Fruit fly (Drosophila melanogaster) whole organism, pupa: ENCODE data around the gene CG9986.

Experiments used
- CG10348 ChIP-seq: fragments of 200-800 bp; sonication (Bioruptor generic); IDR thresholded peaks from 2 replicates; pipeline ENCODE4 v1.3.6; 2022; ENCODE audit warnings: missing biosample characterization, missing genetic modification characterization
- CG12605 ChIP-seq: fragments of 200-800 bp; sonication (Bioruptor generic); IDR thresholded peaks from 2 replicates; pipeline ENCODE4 v1.3.6; 2022; ENCODE audit warnings: missing biosample characterization, missing genetic modification characterization
- CG13204 ChIP-seq: fragments of 200-800 bp; sonication (Bioruptor generic); optimal IDR thresholded peaks from 2 replicates; lab custom pipeline; 2018; ENCODE audit warnings: missing biosample characterization, mild to moderate bottlenecking, missing genetic modification characterization, moderate library complexity
- CG14655 ChIP-seq: fragments of 200-800 bp; sonication (Bioruptor generic); optimal IDR thresholded peaks from 3 replicates; lab custom pipeline; 2017; ENCODE audit warnings: mild to moderate bottlenecking, missing biosample characterization, missing genetic modification reagents, missing genetic modification characterization
- CG15710 ChIP-seq: fragments of 200-800 bp; sonication (Bioruptor generic); optimal IDR thresholded peaks from 2 replicates; lab custom pipeline; 2018; ENCODE audit warnings: missing biosample characterization, mild to moderate bottlenecking, missing genetic modification characterization, moderate library complexity
- CG17806 ChIP-seq: fragments of 200-800 bp; sonication (Bioruptor generic); optimal IDR thresholded peaks from 2 replicates; lab custom pipeline; 2018; ENCODE audit warnings: missing biosample characterization, mild to moderate bottlenecking, missing genetic modification characterization, moderate library complexity
- CG32121 ChIP-seq: fragments of 200-800 bp; sonication (Bioruptor generic); IDR thresholded peaks from 2 replicates; pipeline ENCODE4 v1.3.6; 2022; ENCODE audit warnings: missing biosample characterization, missing genetic modification characterization
- CG34367 ChIP-seq: fragments of 200-800 bp; sonication (Bioruptor generic); optimal IDR thresholded peaks from 2 replicates; lab custom pipeline; 2018; ENCODE audit warnings: missing biosample characterization, mild to moderate bottlenecking, missing genetic modification characterization
- CG4496 ChIP-seq: fragments of 200-800 bp; sonication (Bioruptor generic); IDR thresholded peaks from 3 replicates; pipeline ENCODE4 v1.3.6; 2022; ENCODE audit warnings: missing biosample characterization, missing genetic modification characterization
- CG8159 ChIP-seq: fragments of 200-800 bp; sonication (Bioruptor generic); optimal IDR thresholded peaks from 3 replicates; lab custom pipeline; 2018; ENCODE audit warnings: missing biosample characterization, mild to moderate bottlenecking, missing genetic modification characterization, moderate library complexity
- CG8301 ChIP-seq: fragments of 200-800 bp; sonication (Bioruptor generic); optimal IDR thresholded peaks from 2 replicates; lab custom pipeline; 2018; ENCODE audit warnings: missing biosample characterization, mild to moderate bottlenecking, missing genetic modification characterization
- CG9948 ChIP-seq: fragments of 200-800 bp; sonication (Bioruptor generic); optimal IDR thresholded peaks from 2 replicates; lab custom pipeline; 2018; ENCODE audit warnings: missing biosample characterization, mild to moderate bottlenecking, missing genetic modification characterization, moderate library complexity
- D1 ChIP-seq: fragments of 200-800 bp; sonication (Bioruptor generic); optimal IDR thresholded peaks from 2 replicates; lab custom pipeline; 2018; ENCODE audit warnings: missing biosample characterization, mild to moderate bottlenecking, missing genetic modification characterization, moderate library complexity
- EcR ChIP-seq: fragments of 200-800 bp; sonication (Bioruptor generic); optimal IDR thresholded peaks from 3 replicates; lab custom pipeline; 2019; ENCODE audit warnings: missing biosample characterization, missing genetic modification characterization, mild to moderate bottlenecking, moderate library complexity, missing genetic modification reagents
- Ets98B ChIP-seq: fragments of 200-800 bp; sonication (Bioruptor generic); IDR thresholded peaks from 2 replicates; pipeline ENCODE4 v1.3.6; 2022; ENCODE audit warnings: missing biosample characterization, missing genetic modification characterization
- Pif1A ChIP-seq: fragments of 200-800 bp; sonication (Bioruptor generic); optimal IDR thresholded peaks from 3 replicates; lab custom pipeline; 2016; ENCODE audit warnings: missing biosample characterization, missing genetic modification characterization
- Pif1B ChIP-seq: fragments of 200-800 bp; sonication (Bioruptor generic); optimal IDR thresholded peaks from 3 replicates; lab custom pipeline; 2016; ENCODE audit warnings: missing biosample characterization, missing genetic modification characterization
- Snoo ChIP-seq: fragments of 200-800 bp; sonication (Bioruptor generic); optimal IDR thresholded peaks from 3 replicates; lab custom pipeline; 2017; ENCODE audit warnings: missing biosample characterization, mild to moderate bottlenecking, missing genetic modification characterization, inconsistent platforms
- fd96Ca ChIP-seq: fragments of 200-800 bp; sonication (Bioruptor generic); IDR thresholded peaks from 3 replicates; pipeline ENCODE4 v1.3.6; 2022; ENCODE audit warnings: missing biosample characterization, missing genetic modification characterization
- gl ChIP-seq: fragments of 200-800 bp; sonication (Bioruptor generic); optimal IDR thresholded peaks from 2 replicates; lab custom pipeline; 2018; ENCODE audit warnings: missing biosample characterization, mild to moderate bottlenecking, missing genetic modification characterization
- rn ChIP-seq: fragments of 200-800 bp; sonication (Bioruptor generic); IDR thresholded peaks from 2 replicates; pipeline ENCODE4 v1.3.6; 2022; ENCODE audit warnings: missing biosample characterization, missing genetic modification characterization

The CG9986 gene

dm6 chr3R:28636111-28636510, 30.2 kb downstream of the CG9986 start, which contains the start of gene CG9988:
TSS of gene CG9988 (plus strand) at chr3R:28636411.
- no peak for TF ChIP-seq CG32121
- no peak for TF ChIP-seq D1
- TF ChIP-seq CG10348 (GFP tag; lab: Robert Waterston, UW), result no peak
- no peak for TF ChIP-seq fd96Ca (GFP tag; lab: Robert Waterston, UW)
- TF ChIP-seq CG15710 (tag; lab: Kevin White, UChicago), result no peak
- no peak for TF ChIP-seq Snoo (tag; lab: Kevin White, UChicago)
- TF ChIP-seq CG4496 (GFP tag; lab: Robert Waterston, UW), result no peak
- no peak for TF ChIP-seq gl
- no peak for TF ChIP-seq CG34367
- no peak for TF ChIP-seq Pif1A (GFP tag; lab: Kevin White, UChicago)
- no peak for TF ChIP-seq CG17806 (tag; lab: Kevin White, UChicago)
- no peak for TF ChIP-seq CG9948 (tag; lab: Kevin White, UChicago)
- TF ChIP-seq Pif1B (GFP tag; lab: Kevin White, UChicago), result no peak
- TF ChIP-seq CG14655 (GFP tag; lab: Kevin White, UChicago), result no peak
- no peak for TF ChIP-seq Ets98B (GFP tag; lab: Robert Waterston, UW)
- TF ChIP-seq CG13204 (GFP tag; lab: Kevin White, UChicago), result no peak
- no peak for TF ChIP-seq CG8301 (tag; lab: Kevin White, UChicago)

dm6 chr3R:28642791-28643190, 36.9 kb downstream of the CG9986 start, which contains the start of gene CG14062:
TSS of gene CG14062 (minus strand) at chr3R:28642891.
- no peak for TF ChIP-seq CG13204 (GFP tag; lab: Kevin White, UChicago)
- TF ChIP-seq CG8159 (tag; lab: Kevin White, UChicago), result no peak
- no peak for TF ChIP-seq rn (GFP tag; lab: Robert Waterston, UW)
- TF ChIP-seq Pif1B (GFP tag; lab: Kevin White, UChicago), result no peak
- TF ChIP-seq CG17806 (tag; lab: Kevin White, UChicago), result no peak
- TF ChIP-seq CG32121, result no peak
- no peak for TF ChIP-seq CG34367
- TF ChIP-seq CG9948 (tag; lab: Kevin White, UChicago), result no peak
- TF ChIP-seq Pif1A (GFP tag; lab: Kevin White, UChicago), result no peak
- TF ChIP-seq Snoo (tag; lab: Kevin White, UChicago), result no peak
- TF ChIP-seq CG15710 (tag; lab: Kevin White, UChicago), result no peak
- TF ChIP-seq, all 21 proteins: peak for 0

dm6 chr3R:28650380-28650779, 44.5 kb downstream of the CG9986 start, which contains the start of gene CG31050:
TSS of gene CG31050 (minus strand) at chr3R:28650480.
- TF ChIP-seq EcR (GFP tag; lab: Kevin White, UChicago) (no peak), CG34367 (no peak), Ets98B (GFP tag; lab: Robert Waterston, UW) (no peak), CG4496 (GFP tag; lab: Robert Waterston, UW) (no peak), rn (GFP tag; lab: Robert Waterston, UW) (no peak), CG15710 (tag; lab: Kevin White, UChicago) (no peak), D1 (no peak), gl (no peak), CG9948 (tag; lab: Kevin White, UChicago) (no peak), CG12605 (GFP tag; lab: Robert Waterston, UW) (no peak), CG14655 (GFP tag; lab: Kevin White, UChicago) (no peak), Pif1A (GFP tag; lab: Kevin White, UChicago) (no peak), Snoo (tag; lab: Kevin White, UChicago) (no peak)

- TF ChIP-seq CG14655 (GFP tag; lab: Kevin White, UChicago), result no peak
- TF ChIP-seq Pif1B (GFP tag; lab: Kevin White, UChicago), result no peak
These were observed 48.7 kb downstream of the CG9986 start for dm6 chr3R:28654596-28654995.

dm6 chr3R:28656127-28656715, 50.3 kb downstream of the CG9986 start:
- no peak for TF ChIP-seq EcR (GFP tag; lab: Kevin White, UChicago)
- TF ChIP-seq Pif1B (GFP tag; lab: Kevin White, UChicago), result no peak
- TF ChIP-seq CG8159 (tag; lab: Kevin White, UChicago), result no peak
- no peak for TF ChIP-seq CG15710 (tag; lab: Kevin White, UChicago)
- TF ChIP-seq CG13204 (GFP tag; lab: Kevin White, UChicago), result no peak
- TF ChIP-seq D1, result no peak
- TF ChIP-seq rn (GFP tag; lab: Robert Waterston, UW), result no peak
- no peak for TF ChIP-seq CG10348 (GFP tag; lab: Robert Waterston, UW)
- TF ChIP-seq CG14655 (GFP tag; lab: Kevin White, UChicago), result no peak
- no peak for TF ChIP-seq fd96Ca (GFP tag; lab: Robert Waterston, UW)
- no peak for TF ChIP-seq CG8301 (tag; lab: Kevin White, UChicago)
- TF ChIP-seq CG32121, result no peak
- no peak for TF ChIP-seq Ets98B (GFP tag; lab: Robert Waterston, UW)
- TF ChIP-seq CG34367, result no peak
- no peak for TF ChIP-seq CG4496 (GFP tag; lab: Robert Waterston, UW)
- no peak for TF ChIP-seq gl
- TF ChIP-seq CG9948 (tag; lab: Kevin White, UChicago), result no peak
- no peak for TF ChIP-seq CG12605 (GFP tag; lab: Robert Waterston, UW)
- no peak for TF ChIP-seq CG17806 (tag; lab: Kevin White, UChicago)
